Worm (Caenorhabditis elegans) whole organism, mixed stage, embryonic: ENCODE measurements around the gene acbp-4.

Experiments
- blmp-1 ChIP-seq: fragments of 150-350 bp; optimal IDR thresholded peaks from 2 replicates; lab custom pipeline; 2014; ENCODE audit warnings: missing biosample characterization, missing genetic modification characterization
- ceh-39 ChIP-seq: fragments of 150-350 bp; optimal IDR thresholded peaks from 2 replicates; lab custom pipeline; 2014; ENCODE audit warnings: missing biosample characterization, missing genetic modification characterization
- ces-1 ChIP-seq: fragments of 150-350 bp; optimal IDR thresholded peaks from 2 replicates; lab custom pipeline; 2014; ENCODE audit warnings: missing biosample characterization, missing genetic modification reagents, missing genetic modification characterization
- elt-3 ChIP-seq: fragments of 150-350 bp; optimal IDR thresholded peaks from 2 replicates; lab custom pipeline; 2014; ENCODE audit warnings: missing biosample characterization, missing genetic modification characterization
- lin-13 ChIP-seq: fragments of 150-350 bp; optimal IDR thresholded peaks from 2 replicates; lab custom pipeline; 2014; ENCODE audit warnings: missing biosample characterization, missing genetic modification characterization
- mep-1 ChIP-seq: fragments of 150-350 bp; optimal IDR thresholded peaks from 2 replicates; lab custom pipeline; 2017; ENCODE audit warnings: missing biosample characterization, missing genetic modification reagents, missing genetic modification characterization, inconsistent platforms
- nhr-237 ChIP-seq: fragments of 150-350 bp; optimal IDR thresholded peaks from 2 replicates; lab custom pipeline; 2014; ENCODE audit warnings: missing biosample characterization, missing genetic modification characterization
- nhr-76 ChIP-seq: sonication (generic microtip); optimal IDR thresholded peaks from 2 replicates; lab custom pipeline; 2017; ENCODE audit warnings: missing biosample characterization, missing genetic modification characterization
- sem-2 ChIP-seq: fragments of 200-800 bp; sonication (Bioruptor generic); optimal IDR thresholded peaks from 2 replicates; lab custom pipeline; 2018; ENCODE audit warnings: mild to moderate bottlenecking, missing genetic modification characterization, missing compliant biosample characterization

- TF ChIP-seq sem-2 (no peak), nhr-237 (peak; percentile 48), elt-3 (no peak), mep-1 (tag; lab: Kevin White, UChicago) (peak; percentile 14), ceh-39 (tag; lab: Kevin White, UChicago) (no peak), blmp-1 (tag; lab: Kevin White, UChicago) (peak; percentile 66), lin-13 (tag; lab: Kevin White, UChicago) (no peak), ces-1 (GFP tag; lab: Kevin White, UChicago) (peak; percentile 32), nhr-76 (tag; lab: Kevin White, UChicago) (no peak)
Observed at ce11 chrIII:7335220-7335619, 26.3 kb upstream of the acbp-4 start, which contains the start of gene F56C9.10.
